Worm (Caenorhabditis elegans): ENCODE measurements around the gene D1086.21.

- TF ChIP-seq tra-4 (tag; optimal IDR thresholded peaks at IDR 0.05), result no peak
- no peak for TF ChIP-seq ama-1 (optimal IDR thresholded peaks at IDR 0.05)
- TF ChIP-seq scrt-1 (GFP tag; IDR thresholded peaks at IDR 0.05), result no peak
Measured at ce11 chrV:14027384-14027783, 37.1 kb upstream of the D1086.21 start, which contains the start of gene T08G5.3.

Measured in whole organism, early embryonic.